Worm (Caenorhabditis elegans): ENCODE measurements around the gene srd-50.

- TF ChIP-seq tbx-11 (GFP tag; IDR thresholded peaks at IDR 0.05) (no peak), B0310.2 (tag; optimal IDR thresholded peaks at IDR 0.05) (no peak), F13C5.2 (tag; optimal IDR thresholded peaks at IDR 0.05) (no peak), ama-1 (optimal IDR thresholded peaks at IDR 0.05) (no peak), hnd-1 (tag; optimal IDR thresholded peaks at IDR 0.05) (no peak), flt-1 (GFP tag; IDR thresholded peaks at IDR 0.05) (no peak), pes-1 (GFP tag; IDR thresholded peaks at IDR 0.05) (no peak), tra-4 (tag; optimal IDR thresholded peaks at IDR 0.05) (no peak)
These were observed 9.7 kb downstream of the srd-50 start, which contains the start of gene tre-4 for ce11 chrX:13471855-13472254.
